Worm (Caenorhabditis elegans): ENCODE data around the gene mrps-31.

DNA sequence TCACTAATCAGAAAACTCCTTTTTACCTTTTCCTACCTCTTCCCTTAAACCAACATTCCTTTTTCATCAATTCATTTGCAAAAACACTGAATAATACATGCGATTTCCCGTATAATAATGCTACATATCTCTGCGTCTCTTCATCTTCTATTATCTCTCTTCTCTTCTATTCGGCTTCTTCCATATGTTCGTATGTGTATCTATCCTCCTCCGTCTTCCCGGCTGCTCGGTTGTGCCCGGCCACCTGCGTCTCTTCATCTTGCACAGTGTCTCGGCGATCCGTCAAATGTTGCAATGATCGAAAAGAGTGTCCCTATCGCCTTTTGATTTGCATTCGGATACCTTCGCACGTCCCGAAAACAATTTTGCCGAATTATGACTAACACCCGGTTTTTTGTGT, 46.8 kb downstream of the mrps-31 start:
- TF ChIP-seq ceh-6 (GFP tag; optimal IDR thresholded peaks at IDR 0.05) (no peak), pqm-1 (tag; optimal IDR thresholded peaks at IDR 0.05) (no peak), K02D7.2 (tag; optimal IDR thresholded peaks at IDR 0.05) (no peak), pag-3 (tag; optimal IDR thresholded peaks at IDR 0.05; ENCODE audit: borderline replicate concordance) (no peak), syd-9 (tag; optimal IDR thresholded peaks at IDR 0.05) (no peak), che-1 (tag; optimal IDR thresholded peaks at IDR 0.05) (no peak), dve-1 (tag; optimal IDR thresholded peaks at IDR 0.05) (no peak)

Measured in whole organism, late embryonic.